Worm (Caenorhabditis elegans) whole organism, L4 larva: ENCODE results near the gene ZK1098.3.

Experiments used
- T20F7.1 ChIP-seq: fragments of 200-800 bp; sonication (Bioruptor generic); optimal IDR thresholded peaks from 2 replicates; lab custom pipeline; 2018; ENCODE audit warnings: mild to moderate bottlenecking, missing genetic modification characterization, missing compliant biosample characterization
- T26A8.4 ChIP-seq: fragments of 200-800 bp; sonication (Bioruptor generic); IDR thresholded peaks from 2 replicates; pipeline ENCODE4 v1.3.6; 2022; ENCODE audit warnings: missing genetic modification characterization, missing compliant biosample characterization
- Y105C5A.15 ChIP-seq: fragments of 200-800 bp; sonication (Bioruptor generic); IDR thresholded peaks from 2 replicates; pipeline ENCODE4 v1.3.6; 2022; ENCODE audit warnings: missing genetic modification characterization, missing compliant biosample characterization
- aha-1 ChIP-seq: fragments of 150-350 bp; peaks from one replicate; lab custom pipeline; 2014; ENCODE audit warnings: missing biosample characterization, missing genetic modification characterization
- dve-1 ChIP-seq: sonication (generic microtip); optimal IDR thresholded peaks from 2 replicates; lab custom pipeline; 2017; ENCODE audit warnings: antibody characterized with exemption, mild to moderate bottlenecking, missing genetic modification characterization, missing compliant biosample characterization; ENCODE audit not compliant: insufficient read depth
- egl-43 ChIP-seq: fragments of 200-800 bp; sonication (Bioruptor generic); IDR thresholded peaks from 2 replicates; pipeline ENCODE4 v1.3.6; 2022; ENCODE audit warnings: missing genetic modification reagents, missing genetic modification characterization, missing compliant biosample characterization
- hlh-11 ChIP-seq: fragments of 200-800 bp; sonication (Bioruptor generic); optimal IDR thresholded peaks from 2 replicates; lab custom pipeline; 2018; ENCODE audit warnings: mild to moderate bottlenecking, missing genetic modification characterization, missing compliant biosample characterization
- lin-39 ChIP-seq: fragments of 150-350 bp; optimal IDR thresholded peaks from 2 replicates; lab custom pipeline; 2014; ENCODE audit warnings: missing biosample characterization, missing genetic modification reagents, missing genetic modification characterization
- lsy-2 ChIP-seq, 2 experiments: fragments of 150-350 bp in 1 of 2; sonication (generic microtip) in 1 of 2; optimal IDR thresholded peaks; 2 replicates each; lab custom pipeline; 2014 to 2017; ENCODE audit warnings: missing biosample characterization in 2 of 2, missing genetic modification characterization in 2 of 2
- madf-5 ChIP-seq, 2 experiments: fragments of 200-800 bp; sonication (Bioruptor generic); IDR thresholded peaks; 2 replicates each; pipeline ENCODE4 v1.3.6; 2022; ENCODE audit warnings: missing compliant biosample characterization in 2 of 2, missing genetic modification characterization in 2 of 2
- mep-1 ChIP-seq: fragments of 150-350 bp; sonication (generic microtip); optimal IDR thresholded peaks from 3 replicates; lab custom pipeline; 2014; ENCODE audit warnings: missing biosample characterization, missing genetic modification characterization
- mes-2 ChIP-seq: sonication (generic microtip); optimal IDR thresholded peaks from 2 replicates; lab custom pipeline; 2016; ENCODE audit warnings: missing genotype, mild to moderate bottlenecking, missing genetic modification characterization, missing compliant biosample characterization; ENCODE audit not compliant: poor library complexity, severe bottlenecking
- nhr-11 ChIP-seq: fragments of 150-350 bp; optimal IDR thresholded peaks from 2 replicates; lab custom pipeline; 2014; ENCODE audit warnings: missing biosample characterization, missing genetic modification characterization
- nhr-28 ChIP-seq: fragments of 150-350 bp; optimal IDR thresholded peaks from 2 replicates; lab custom pipeline; 2014; ENCODE audit warnings: missing biosample characterization, missing genetic modification characterization
- nhr-48 ChIP-seq: sonication (generic microtip); optimal IDR thresholded peaks from 2 replicates; lab custom pipeline; 2016; ENCODE audit warnings: mild to moderate bottlenecking, missing genetic modification characterization, missing compliant biosample characterization
- nhr-77 ChIP-seq: fragments of 150-350 bp; optimal IDR thresholded peaks from 2 replicates; lab custom pipeline; 2014; ENCODE audit warnings: missing biosample characterization, missing genetic modification characterization
- rbr-2 ChIP-seq: sonication (generic microtip); optimal IDR thresholded peaks from 2 replicates; lab custom pipeline; 2016; ENCODE audit warnings: missing genotype, missing genetic modification characterization, missing compliant biosample characterization
- saeg-2 ChIP-seq: fragments of 200-800 bp; sonication (Bioruptor generic); IDR thresholded peaks from 2 replicates; pipeline ENCODE4 v1.3.6; 2022; ENCODE audit warnings: missing genetic modification reagents, missing genetic modification characterization, missing compliant biosample characterization
- set-16 ChIP-seq: fragments of 200-800 bp; sonication (Bioruptor generic); IDR thresholded peaks from 2 replicates; pipeline ENCODE4 v1.3.6; 2022; ENCODE audit warnings: missing genetic modification reagents, missing genetic modification characterization, missing compliant biosample characterization
- spr-1 ChIP-seq: sonication (generic microtip); optimal IDR thresholded peaks from 2 replicates; lab custom pipeline; 2016; ENCODE audit warnings: mild to moderate bottlenecking, missing genetic modification characterization, missing compliant biosample characterization
- spr-3 ChIP-seq: fragments of 200-800 bp; sonication (Bioruptor generic); optimal IDR thresholded peaks from 2 replicates; lab custom pipeline; 2018; ENCODE audit warnings: mild to moderate bottlenecking, missing genetic modification characterization, missing compliant biosample characterization
- tra-1 ChIP-seq: fragments of 200-800 bp; sonication (Bioruptor generic); IDR thresholded peaks from 2 replicates; pipeline ENCODE4 v1.3.6; 2022; ENCODE audit warnings: missing genetic modification reagents, missing genetic modification characterization, missing compliant biosample characterization
- unc-62 ChIP-seq, 3 experiments: fragments of 150-350 bp in 1 of 3; sonication (generic microtip); optimal IDR thresholded peaks in 2 of 3; peaks in 1 of 3; 1 replicate in 1 of 3; 2 replicates in 2 of 3; lab custom pipeline; 2014 to 2017; ENCODE audit warnings: missing biosample characterization in 3 of 3, missing genetic modification characterization in 3 of 3, missing genetic modification reagents in 3 of 3, missing genotype in 1 of 3
- zfp-3 ChIP-seq: fragments of 200-800 bp; sonication (Bioruptor generic); conservative IDR thresholded peaks from 2 replicates; pipeline ENCODE4 v1.3.6; 2022; ENCODE audit warnings: missing genetic modification reagents, missing genetic modification characterization, missing compliant biosample characterization
- zip-2 ChIP-seq: fragments of 150-350 bp; optimal IDR thresholded peaks from 2 replicates; lab custom pipeline; 2014; ENCODE audit warnings: missing biosample characterization, missing genetic modification characterization
- ztf-11 ChIP-seq: fragments of 150-350 bp; optimal IDR thresholded peaks from 2 replicates; lab custom pipeline; 2014; ENCODE audit warnings: missing biosample characterization, missing genetic modification characterization

Gene ZK1098.3

DNA sequence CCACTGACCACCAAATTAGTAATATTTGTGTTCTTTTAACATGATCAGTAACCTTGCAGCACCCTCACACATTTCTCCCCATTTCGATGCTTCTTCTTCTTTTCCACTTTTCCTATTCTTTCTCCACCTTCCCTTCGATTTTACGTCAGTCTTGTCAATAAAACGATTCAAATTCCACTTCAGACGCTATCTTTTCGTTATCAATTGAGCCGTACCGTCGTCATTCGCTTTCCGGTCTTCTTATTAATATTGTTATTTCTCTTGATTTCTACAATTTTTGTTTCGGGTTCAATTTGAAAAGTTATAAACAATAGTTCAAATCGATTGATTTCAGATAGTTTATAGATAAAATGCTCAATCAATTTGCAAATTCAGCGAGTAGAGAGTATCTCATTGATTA lies 51.1 kb downstream of the ZK1098.3 start (continued):
- TF ChIP-seq dve-1, result peak; percentile 67
- no peak for TF ChIP-seq rbr-2
- no peak for TF ChIP-seq mes-2 (tag; lab: Kevin White, UChicago)
- no peak for TF ChIP-seq lin-39 (tag; lab: Kevin White, UChicago)
- no peak for TF ChIP-seq Y105C5A.15
- no peak for TF ChIP-seq tra-1 (GFP tag; lab: Robert Waterston, UW)
- TF ChIP-seq ztf-11, result no peak
- TF ChIP-seq T26A8.4 (GFP tag; lab: Robert Waterston, UW), result no peak
- no peak for TF ChIP-seq T20F7.1 (GFP tag; lab: Kevin White, UChicago)
- TF ChIP-seq nhr-11 (tag; lab: Kevin White, UChicago), result no peak
- TF ChIP-seq zip-2 (tag; lab: Kevin White, UChicago), result no peak
- peak; percentile 54 for TF ChIP-seq nhr-77 (tag; lab: Kevin White, UChicago)
- no peak for TF ChIP-seq set-16 (GFP tag; lab: Robert Waterston, UW)
- no peak for TF ChIP-seq saeg-2 (GFP tag; lab: Robert Waterston, UW)
- TF ChIP-seq hlh-11 (tag; lab: Kevin White, UChicago), result peak; percentile 31
- peak; percentile 53 for TF ChIP-seq nhr-28 (tag; lab: Kevin White, UChicago)
- no peak for TF ChIP-seq egl-43 (GFP tag; lab: Robert Waterston, UW)
- TF ChIP-seq lsy-2 (tag; optimal IDR thresholded peaks at IDR 0.05; lab: Kevin White, UChicago), result no peak
- TF ChIP-seq madf-5 (GFP tag; IDR thresholded peaks at IDR 0.05; lab: Robert Waterston, UW), result no peak

ce11 chrIII:9485373-9485772 lies 53.1 kb downstream of the ZK1098.3 start, which contains the start of gene bre-3:
TSS of gene bre-3 (minus strand) at chrIII:9485473.
- TF ChIP-seq spr-1 (no peak), aha-1 (tag; lab: Kevin White, UChicago) (peak; percentile 69)

DNA sequence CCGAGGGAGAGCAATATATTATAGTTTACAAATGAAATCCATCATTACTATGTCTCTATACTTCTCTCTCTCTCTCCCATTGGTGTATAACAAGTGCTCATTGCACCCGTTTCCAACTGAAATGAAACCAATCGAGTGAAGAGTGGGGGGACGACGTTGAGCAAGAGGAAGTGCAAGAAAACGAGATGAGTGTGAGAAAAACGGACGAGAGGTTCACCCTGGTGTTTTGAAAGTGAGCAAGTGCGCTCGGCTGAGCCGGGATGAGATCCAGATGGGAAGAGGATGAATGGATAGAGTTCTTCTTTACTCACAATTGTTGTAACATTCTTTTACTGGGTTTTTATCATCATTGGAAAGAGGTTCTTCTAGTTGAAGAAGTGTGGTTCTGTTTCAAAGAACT lies 54.8 kb downstream of the ZK1098.3 start:
- TF ChIP-seq mes-2 (tag; lab: Kevin White, UChicago), result peak; percentile 34
- peak; percentile 21 for TF ChIP-seq nhr-11 (tag; lab: Kevin White, UChicago)
- peak; percentile 4 for TF ChIP-seq mep-1
- TF ChIP-seq spr-3 (GFP tag; lab: Kevin White, UChicago), result no peak
- no peak for TF ChIP-seq ztf-11
- peak; percentile 3 for TF ChIP-seq nhr-48 (tag; lab: Kevin White, UChicago)
- TF ChIP-seq unc-62 (GFP tag; optimal IDR thresholded peaks at IDR 0.05 in 1 of 2; lab: Kevin White, UChicago), result peak in 1 of 2 experiments; percentile 23
- no peak for TF ChIP-seq unc-62 (tag; optimal IDR thresholded peaks at IDR 0.05; lab: Kevin White, UChicago)
- TF ChIP-seq rbr-2, result peak; percentile 18

DNA sequence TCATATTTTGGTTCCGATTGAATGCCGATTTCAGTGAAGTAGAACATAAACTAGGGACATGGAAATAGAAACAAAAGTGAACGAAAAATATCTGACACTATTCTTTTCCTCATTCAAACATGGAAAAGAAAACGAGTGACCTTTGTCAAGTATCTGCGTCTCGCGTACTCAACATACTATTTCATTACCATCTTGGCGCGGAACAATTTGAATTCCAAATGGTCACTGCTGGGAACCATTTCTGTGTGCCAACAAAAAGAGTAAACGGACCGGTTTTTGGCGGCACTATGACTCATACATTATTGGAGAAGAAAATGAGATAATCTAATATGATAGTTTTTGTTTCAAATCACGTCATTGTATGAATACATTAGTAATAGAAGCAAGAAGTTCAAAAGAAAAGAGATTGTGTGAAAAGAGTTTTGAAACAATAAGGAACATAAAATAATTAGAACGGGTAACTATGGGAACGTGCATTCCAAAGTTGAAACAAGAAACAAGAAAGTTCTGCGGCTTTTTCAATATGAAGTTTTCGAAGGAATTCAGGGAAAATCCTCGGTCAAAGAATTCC lies 56.0 kb downstream of the ZK1098.3 start:
- no peak for TF ChIP-seq zfp-3 (GFP tag; lab: Robert Waterston, UW)
- TF ChIP-seq aha-1 (tag; lab: Kevin White, UChicago), result peak; percentile 73
- peak in 1 of 2 experiments; percentile 17 for TF ChIP-seq lsy-2 (tag; optimal IDR thresholded peaks at IDR 0.05; lab: Kevin White, UChicago)
